Worm (Caenorhabditis elegans): ENCODE measurements around the gene C06A1.6.

The C06A1.6 gene

ce11 chrII:10537988-10538387, 26.5 kb downstream of the C06A1.6 start (continued):
- peak; percentile 70; the same call in 1 of the 2 replicates for TF ChIP-seq let-526 (GFP tag; IDR thresholded peaks at IDR 0.05)
- no peak for TF ChIP-seq T26A5.8 (tag; optimal IDR thresholded peaks at IDR 0.05)
- 0 out of 2 replicates have a peak, but pooled peaks have one; percentile 11 for TF ChIP-seq attf-3 (GFP tag; conservative IDR thresholded peaks at IDR 0.05)
- no peak for TF ChIP-seq B0035.1 (tag; optimal IDR thresholded peaks at IDR 0.05)
- TF ChIP-seq nhr-90 (tag; optimal IDR thresholded peaks at IDR 0.05) = no peak
- peak; percentile 69; the same call in 1 of the 2 replicates for TF ChIP-seq bed-2 (GFP tag; IDR thresholded peaks at IDR 0.05)
- no peak for TF ChIP-seq attf-6 (GFP tag; IDR thresholded peaks at IDR 0.05)
- no peak for TF ChIP-seq hrde-1 (tag; optimal IDR thresholded peaks at IDR 0.05; ENCODE audit: borderline replicate concordance)
- TF ChIP-seq snpc-3.4 (tag; optimal IDR thresholded peaks at IDR 0.05) = no peak
- no peak for TF ChIP-seq Y95B8A.8 (GFP tag; IDR thresholded peaks at IDR 0.05)
- TF ChIP-seq hlh-12 (tag; optimal IDR thresholded peaks at IDR 0.05) = no peak
- TF ChIP-seq repo-1 (tag; optimal IDR thresholded peaks at IDR 0.05) = no peak
- TF ChIP-seq ZK185.1 (tag; optimal IDR thresholded peaks at IDR 0.05; ENCODE audit: poor library complexity, severe bottlenecking) = peak; percentile 73
- TF ChIP-seq tlf-1 (GFP tag; optimal IDR thresholded peaks at IDR 0.05) = no peak
- TF ChIP-seq F33H1.4 (GFP tag; IDR thresholded peaks at IDR 0.05) = peak; percentile 40
- no peak for TF ChIP-seq aptf-2 (GFP tag; conservative IDR thresholded peaks at IDR 0.05)
- no peak for TF ChIP-seq atf-7 (tag; optimal IDR thresholded peaks at IDR 0.05)
- no peak for TF ChIP-seq cebp-2 (GFP tag; IDR thresholded peaks at IDR 0.05)
- no peak for TF ChIP-seq chd-7 (tag; optimal IDR thresholded peaks at IDR 0.05)
- no peak for TF ChIP-seq ceh-40 (GFP tag; IDR thresholded peaks at IDR 0.05)
- TF ChIP-seq F22D6.2 (tag; optimal IDR thresholded peaks at IDR 0.05) = no peak
- no peak for TF ChIP-seq fkh-3 (tag; optimal IDR thresholded peaks at IDR 0.05)
- TF ChIP-seq ets-4 (GFP tag; optimal IDR thresholded peaks at IDR 0.05) = no peak
- no peak for TF ChIP-seq egl-18 (GFP tag; IDR thresholded peaks at IDR 0.05)
- no peak for TF ChIP-seq F39B2.1 (GFP tag; IDR thresholded peaks at IDR 0.05)
- peak; percentile 41; the same call in 1 of the 2 replicates for TF ChIP-seq madf-6 (GFP tag; IDR thresholded peaks at IDR 0.05)
- TF ChIP-seq rcor-1 (GFP tag; IDR thresholded peaks at IDR 0.05) = no peak
- TF ChIP-seq mxl-1 (tag; optimal IDR thresholded peaks at IDR 0.05) = no peak
- TF ChIP-seq mcd-1 (GFP tag; IDR thresholded peaks at IDR 0.05) = peak; percentile 40; the same call in 1 of the 2 replicates
- TF ChIP-seq ztf-3 (GFP tag; optimal IDR thresholded peaks at IDR 0.05) = no peak
- TF ChIP-seq dpff-1 (tag; optimal IDR thresholded peaks at IDR 0.05) = no peak
- TF ChIP-seq F57C9.4 (tag; optimal IDR thresholded peaks at IDR 0.05) = no peak
- no peak for TF ChIP-seq B0261.1 (tag; optimal IDR thresholded peaks at IDR 0.05)
- no peak for TF ChIP-seq hmg-1.2 (GFP tag; IDR thresholded peaks at IDR 0.05)
- no peak for TF ChIP-seq T07F8.4 (tag; optimal IDR thresholded peaks at IDR 0.05)
- no peak for TF ChIP-seq ztf-25 (GFP tag; IDR thresholded peaks at IDR 0.05)
- TF ChIP-seq sdz-38 (tag; optimal IDR thresholded peaks at IDR 0.05) = no peak
- peak; percentile 38; the same call in 1 of the 2 replicates for TF ChIP-seq pbrm-1 (GFP tag; IDR thresholded peaks at IDR 0.05)
- TF ChIP-seq Y53G8AR.9 (GFP tag; conservative IDR thresholded peaks at IDR 0.05) = no peak
- no peak for TF ChIP-seq rpc-1 (optimal IDR thresholded peaks at IDR 0.05)
- TF ChIP-seq rpc-1 (tag; optimal IDR thresholded peaks at IDR 0.05) = no peak
- TF ChIP-seq D2030.7 (GFP tag; IDR thresholded peaks at IDR 0.05) = peak; percentile 45
- TF ChIP-seq die-1 (tag; optimal IDR thresholded peaks at IDR 0.05) = no peak
- peak; percentile 31 for TF ChIP-seq lin-40 (tag; optimal IDR thresholded peaks at IDR 0.05)
- no peak for TF ChIP-seq egl-44 (GFP tag; IDR thresholded peaks at IDR 0.05)
- no peak for TF ChIP-seq ama-1 (optimal IDR thresholded peaks at IDR 0.05)
- TF ChIP-seq ama-1 (GFP tag; optimal IDR thresholded peaks at IDR 0.05) = no peak
- no peak for TF ChIP-seq ceh-58 (GFP tag; IDR thresholded peaks at IDR 0.05)
- TF ChIP-seq tbx-9 (tag; optimal IDR thresholded peaks at IDR 0.05; ENCODE audit: borderline replicate concordance) = no peak
- TF ChIP-seq unc-62 (GFP tag; optimal IDR thresholded peaks at IDR 0.05) = no peak
- TF ChIP-seq ztf-22 (GFP tag; optimal IDR thresholded peaks at IDR 0.05) = no peak

All from whole organism, young adult.